Fruit fly (Drosophila melanogaster): Measurements from ENCODE around the gene UK114.

DNA sequence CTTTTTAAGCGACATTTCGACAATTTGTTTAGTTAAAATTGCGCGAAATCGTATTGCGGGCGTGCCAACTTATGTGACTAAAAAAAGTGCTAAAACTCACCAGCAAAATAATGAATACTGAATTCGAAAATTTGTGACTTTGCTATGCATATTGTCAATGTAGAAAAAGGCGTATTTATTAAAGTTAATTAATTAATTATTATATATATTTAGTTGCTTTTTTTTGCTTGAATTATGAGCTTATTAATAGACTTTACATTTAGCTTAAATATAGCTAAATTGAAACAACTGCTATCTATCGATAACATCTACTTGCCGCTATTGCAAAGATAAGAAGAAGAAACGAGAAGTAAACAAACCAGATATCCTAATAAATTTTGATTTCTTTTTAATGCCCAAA, 18.6 kb downstream of the UK114 start, which contains the start of the genes PolD3 and Uxt:
- TF ChIP-seq psq (optimal IDR thresholded peaks at IDR 0.05) (no peak), Sin3A (optimal IDR thresholded peaks at IDR 0.05) (no peak), insv (optimal IDR thresholded peaks at IDR 0.05) (no peak)
